Fruit fly (Drosophila melanogaster): ENCODE measurements around the gene RpS28b.

DNA sequence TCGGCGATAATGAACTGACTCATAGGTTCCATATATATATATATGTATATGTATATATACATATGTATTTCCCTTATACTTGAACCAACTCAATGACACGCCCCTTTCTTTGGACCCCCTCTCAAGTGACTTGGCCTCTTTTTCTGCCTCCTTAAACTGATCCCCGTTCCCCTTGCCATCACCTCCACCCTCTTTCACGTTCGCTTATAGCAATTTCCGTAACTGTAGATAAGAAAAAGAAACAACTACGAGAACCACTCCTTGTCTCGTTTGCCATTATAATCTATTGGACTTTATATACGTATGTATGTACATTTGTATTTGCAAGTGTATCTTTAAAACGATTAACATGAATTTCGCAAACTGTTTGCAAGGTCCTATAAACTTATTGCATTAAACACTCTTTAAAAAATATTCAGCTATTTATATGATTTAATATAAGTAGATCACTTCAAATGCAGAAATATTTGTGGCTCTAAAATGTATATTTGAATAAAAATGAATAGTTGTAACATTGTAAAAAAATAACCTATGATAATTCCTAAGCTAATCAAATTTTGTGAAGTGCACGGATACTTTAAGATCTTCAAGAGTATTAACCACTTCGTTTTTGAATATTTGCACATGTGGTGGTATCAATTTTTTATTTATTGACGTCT lies 28.4 kb downstream of the RpS28b start:
- no peak for TF ChIP-seq CG8478 (optimal IDR thresholded peaks at IDR 0.05)
- TF ChIP-seq CTCF (optimal IDR thresholded peaks at IDR 0.05) = no peak

All from S2 (cell line).